Worm (Caenorhabditis elegans) whole organism, dauer: ENCODE results near the gene sri-63.

Experiments
- unc-62 ChIP-seq: sonication (generic microtip); optimal IDR thresholded peaks from 2 replicates; lab custom pipeline; 2017; ENCODE audit warnings: missing biosample characterization, missing genetic modification reagents, missing genetic modification characterization

sri-63 gene

ce11 chrII:3287073-3287472 lies at the start of gene sri-63:
Gene sri-63, plus strand, starts transcription at chrII:3287373.
- TF ChIP-seq unc-62 (GFP tag; lab: Kevin White, UChicago) = no peak

DNA sequence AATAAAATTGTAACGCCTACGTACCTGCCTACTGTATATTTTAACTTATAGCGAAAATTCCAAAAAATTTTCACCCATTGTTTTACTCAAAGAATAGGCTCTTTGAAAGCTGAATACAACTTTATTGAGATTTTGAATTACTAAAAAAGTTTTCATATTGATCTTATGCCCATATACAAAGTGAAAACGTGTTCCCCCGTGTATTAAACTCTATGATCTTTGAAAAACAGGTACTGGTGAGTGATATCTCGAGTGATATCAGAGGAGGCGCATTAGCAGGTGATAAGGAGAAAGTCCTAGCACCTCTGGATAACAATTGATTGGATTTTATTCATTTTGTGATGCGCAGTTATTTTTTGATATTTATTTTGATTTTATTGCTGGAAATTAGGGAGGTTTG lies 47.0 kb upstream of the sri-63 start, which contains the start of gene C17F4.3:
TSS of gene C17F4.3 (plus strand) at position 301 of the 400 bp plus-strand sequence.
- no peak for TF ChIP-seq unc-62 (GFP tag; lab: Kevin White, UChicago)

DNA sequence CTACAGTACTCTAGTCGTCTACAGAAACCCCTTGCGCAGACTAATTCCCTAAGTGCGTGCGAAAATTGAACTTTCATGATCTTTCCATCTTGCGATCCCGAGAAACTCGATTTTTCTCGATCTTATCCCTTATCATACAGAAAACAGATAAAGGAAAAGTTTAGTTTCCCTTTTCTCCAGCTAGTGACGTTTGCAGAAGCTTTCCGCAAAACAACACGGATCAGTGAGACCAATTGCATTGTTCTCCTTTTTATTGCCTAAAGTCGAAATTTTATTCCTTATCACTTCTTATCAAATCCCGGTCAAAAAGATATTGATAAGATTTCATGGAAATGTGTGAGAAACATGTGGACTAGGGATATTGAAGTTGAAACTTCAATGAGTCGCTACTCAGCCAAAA lies 45.3 kb upstream of the sri-63 start:
- no peak for TF ChIP-seq unc-62 (GFP tag; lab: Kevin White, UChicago)

DNA sequence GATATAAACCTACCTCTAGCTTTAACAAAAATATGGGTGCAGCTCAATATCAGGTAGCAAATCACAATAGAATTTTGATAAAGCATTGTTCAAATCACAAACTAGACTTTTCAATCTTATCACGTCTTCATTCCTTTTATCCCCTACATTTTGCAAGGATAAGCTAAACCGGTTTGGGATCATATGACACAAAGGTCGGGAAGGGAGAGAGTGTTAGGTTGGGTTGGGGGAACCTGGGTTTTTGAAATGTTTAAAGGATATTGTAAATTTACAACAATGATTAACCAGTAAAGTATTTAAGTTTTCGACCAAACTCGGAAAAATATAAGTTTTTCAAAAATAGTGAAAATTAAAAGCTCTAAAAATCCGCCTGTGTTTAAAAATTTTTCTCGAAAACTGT lies 43.1 kb upstream of the sri-63 start, which contains the start of gene C17F4.12:
TSS of gene C17F4.12 (minus strand) at position 101 of the 400 bp plus-strand sequence.
- TF ChIP-seq unc-62 (GFP tag; lab: Kevin White, UChicago) = no peak

ce11 chrII:3244758-3245157 lies 42.4 kb upstream of the sri-63 start:
- no peak for TF ChIP-seq unc-62 (GFP tag; lab: Kevin White, UChicago)

DNA sequence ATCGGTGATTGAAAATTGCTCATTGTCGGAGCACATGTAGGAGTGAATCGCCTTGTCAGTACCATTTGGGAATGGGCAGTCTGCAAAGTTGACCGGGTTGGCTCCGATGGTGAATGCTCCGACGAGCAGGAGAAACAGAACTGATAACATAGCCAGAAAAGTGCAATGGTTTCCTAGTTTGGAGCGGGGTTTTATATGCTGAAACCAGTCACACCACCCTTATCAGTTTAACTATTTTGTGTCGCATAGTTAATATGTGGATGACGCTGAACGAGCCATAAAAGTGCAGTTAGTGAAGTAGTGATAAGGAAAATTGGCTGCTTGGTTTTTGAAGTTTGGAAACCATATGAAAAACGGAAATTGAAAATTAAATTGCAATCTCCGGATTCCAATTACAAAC lies 41.3 kb upstream of the sri-63 start, which contains the start of gene C17F4.7:
TSS of gene C17F4.7 (minus strand) at position 180 of the 400 bp plus-strand sequence.
- TF ChIP-seq unc-62 (GFP tag; lab: Kevin White, UChicago) = no peak

DNA sequence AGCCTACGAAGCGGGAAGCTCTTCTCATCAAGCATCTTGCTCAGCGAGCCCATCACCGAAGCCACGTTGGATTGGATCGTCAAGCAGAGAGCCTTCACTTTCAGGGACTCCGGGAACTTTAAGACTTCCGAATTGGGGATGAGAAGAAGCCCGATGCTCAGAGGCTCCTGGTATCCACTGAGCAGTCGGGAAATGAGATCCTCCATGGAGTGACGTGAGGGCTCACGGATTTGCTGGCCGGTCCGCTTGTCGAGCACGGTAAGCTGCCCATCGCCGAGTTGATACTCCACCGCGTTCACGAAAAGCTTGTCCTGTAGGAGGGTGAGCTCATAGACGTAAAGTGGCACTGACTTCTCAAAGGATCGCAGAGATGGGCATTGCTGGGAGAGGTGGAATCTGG lies 39.6 kb upstream of the sri-63 start:
- TF ChIP-seq unc-62 (GFP tag; lab: Kevin White, UChicago) = no peak

- TF ChIP-seq unc-62 (GFP tag; lab: Kevin White, UChicago) = no peak
Measured at ce11 chrII:3248043-3248718, 39.0 kb upstream of the sri-63 start, which contains the start of the genes fbxc-50 and C17F4.2. Gene fbxc-50, minus strand, starts transcription at chrII:3248123. Gene C17F4.2, plus strand, starts transcription at chrII:3248668.

ce11 chrII:3249406-3249805 lies 37.8 kb upstream of the sri-63 start, which contains the start of gene clec-124:
Gene clec-124, plus strand, starts transcription at chrII:3249706.
- no peak for TF ChIP-seq unc-62 (GFP tag; lab: Kevin White, UChicago)

- TF ChIP-seq unc-62 (GFP tag; lab: Kevin White, UChicago) = no peak
Measured at ce11 chrII:3250195-3250594, 37.0 kb upstream of the sri-63 start.

DNA sequence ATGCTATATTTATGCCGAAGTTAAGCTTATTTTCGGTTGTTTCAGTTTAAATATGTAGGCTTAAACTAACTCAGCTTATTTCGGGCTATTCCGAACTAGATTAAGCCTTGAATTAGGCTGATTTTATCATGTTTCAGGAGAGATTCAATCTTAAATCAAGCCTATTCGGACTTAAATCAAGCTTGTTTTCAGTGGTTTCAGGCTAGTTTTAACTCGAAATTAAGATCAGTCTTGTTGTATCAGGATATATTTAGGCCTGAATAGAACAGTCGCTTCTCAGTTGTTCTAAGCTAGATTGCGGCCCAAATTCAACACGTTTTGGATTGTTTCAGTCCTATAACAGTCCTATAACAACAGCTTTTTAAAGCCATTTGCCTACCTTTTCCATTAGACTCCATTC lies 35.4 kb upstream of the sri-63 start:
- no peak for TF ChIP-seq unc-62 (GFP tag; lab: Kevin White, UChicago)

DNA sequence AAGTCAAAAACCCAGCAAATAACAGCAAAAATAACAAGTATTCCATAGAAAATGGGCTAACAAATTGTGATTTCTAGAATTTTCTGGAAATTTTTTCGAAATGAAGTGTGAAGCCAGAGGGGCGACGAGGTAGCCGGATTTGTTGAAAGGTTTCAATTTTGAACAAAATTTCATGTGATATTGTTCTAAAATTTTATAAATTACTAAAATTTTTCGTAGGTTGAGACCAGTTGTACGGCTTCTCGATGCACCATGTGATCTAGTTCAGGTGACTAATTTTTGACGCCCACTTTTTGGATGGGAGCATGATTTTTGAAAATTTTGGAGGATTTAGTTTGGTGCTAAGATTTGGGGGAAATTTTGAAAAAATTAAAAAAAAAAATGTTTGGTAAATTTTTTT lies 27.9 kb upstream of the sri-63 start, which contains the start of gene gcy-19:
TSS of gene gcy-19 (minus strand) at position 101 of the 400 bp plus-strand sequence.
- TF ChIP-seq unc-62 (GFP tag; lab: Kevin White, UChicago) = no peak

DNA sequence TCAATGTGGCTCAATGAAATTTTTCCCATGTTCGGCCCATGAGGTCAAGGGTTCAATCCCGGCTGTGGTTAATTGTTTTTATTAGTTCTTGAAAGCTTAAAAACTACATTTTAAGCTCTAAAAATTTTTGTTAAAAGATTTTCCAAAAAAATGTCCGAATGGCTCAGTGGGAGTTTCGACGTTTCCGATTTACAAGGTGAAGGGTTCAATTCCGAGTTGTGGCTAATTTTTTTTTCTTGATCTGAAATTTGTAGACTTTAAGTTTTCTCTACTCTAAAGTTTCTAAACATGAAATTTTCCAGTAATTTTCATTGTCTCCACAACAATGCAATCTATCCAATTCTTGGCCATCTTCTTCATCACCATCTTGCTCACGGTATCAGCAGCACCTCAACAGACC lies 24.7 kb upstream of the sri-63 start, which contains the start of gene F02E11.2:
TSS of gene F02E11.2 (plus strand) at position 301 of the 400 bp plus-strand sequence.
- no peak for TF ChIP-seq unc-62 (GFP tag; lab: Kevin White, UChicago)

- no peak for TF ChIP-seq unc-62 (GFP tag; lab: Kevin White, UChicago)
Measured at ce11 chrII:3264704-3265103, 22.5 kb upstream of the sri-63 start.

DNA sequence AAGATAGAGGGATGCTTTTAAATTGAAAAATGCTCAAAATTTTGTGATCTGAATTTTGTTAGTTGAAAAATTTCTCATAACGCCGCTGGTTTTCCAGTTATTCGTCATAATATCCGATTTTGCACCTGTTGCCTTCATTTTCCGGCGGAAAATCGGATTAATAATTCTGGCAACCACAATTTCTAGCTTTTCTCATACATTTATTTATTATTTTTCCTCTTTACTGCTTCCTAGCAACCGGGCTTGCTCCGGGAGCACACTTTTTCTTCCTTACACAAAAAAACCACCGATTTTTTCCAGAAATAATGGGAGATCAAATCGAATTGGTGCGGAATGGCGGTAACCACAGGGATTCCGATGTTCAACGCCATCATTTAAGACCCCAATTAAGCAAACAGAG lies 19.8 kb upstream of the sri-63 start, which contains the start of gene F02E11.7:
TSS of gene F02E11.7 (plus strand) at position 301 of the 400 bp plus-strand sequence.
- no peak for TF ChIP-seq unc-62 (GFP tag; lab: Kevin White, UChicago)

DNA sequence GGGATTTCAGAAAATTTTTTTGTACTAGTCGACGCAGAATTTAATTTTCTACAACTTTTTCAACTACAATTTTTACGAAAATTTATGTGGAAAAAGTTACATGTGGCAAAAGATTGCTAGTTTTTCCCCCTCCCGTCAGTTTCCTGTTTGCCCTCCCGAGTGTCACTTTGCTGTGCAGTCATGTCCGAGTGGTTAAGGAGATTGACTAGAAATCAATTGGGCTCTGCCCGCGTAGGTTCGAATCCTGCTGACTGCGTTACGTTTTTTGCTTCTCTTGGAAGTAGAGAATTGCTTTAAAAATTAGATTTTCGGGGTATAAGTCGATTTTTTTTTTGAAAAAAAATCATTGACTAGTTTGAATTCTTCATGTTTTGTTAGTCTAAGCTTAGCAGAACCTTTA lies 19.4 kb upstream of the sri-63 start:
- TF ChIP-seq unc-62 (GFP tag; lab: Kevin White, UChicago) = no peak

DNA sequence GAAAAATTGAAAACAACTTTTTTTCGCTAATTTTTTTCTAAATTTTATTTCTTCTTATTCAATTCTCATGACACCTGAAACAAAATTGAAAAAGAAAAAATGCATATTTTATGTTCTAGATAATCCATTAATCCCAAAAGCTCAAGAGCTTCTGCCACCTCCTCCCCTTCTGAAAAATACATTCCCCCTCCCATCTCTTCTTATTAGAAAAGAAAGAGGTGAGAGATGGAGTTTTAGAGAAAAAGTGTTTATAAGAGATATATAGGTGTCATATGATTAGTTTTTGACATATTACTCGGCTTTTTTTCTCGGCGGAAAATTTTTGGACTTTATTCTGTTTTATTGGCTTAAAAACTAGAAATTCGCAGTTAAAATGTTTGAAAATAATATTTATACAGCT lies 16.6 kb upstream of the sri-63 start:
- TF ChIP-seq unc-62 (GFP tag; lab: Kevin White, UChicago) = no peak
